Fruit fly (Drosophila melanogaster) Kc167 (cell line): Measurements from ENCODE around the gene Odj.

Source experiments
- Myc ChIP-seq: fragments of >200 bp; optimal IDR thresholded peaks from 2 replicates; lab custom pipeline; 2017; ENCODE audit warnings: missing external identifiers
- Sin3A ChIP-seq: fragments of >200 bp; optimal IDR thresholded peaks from 2 replicates; lab custom pipeline; 2018; ENCODE audit warnings: missing external identifiers
- h ChIP-seq: fragments of >200 bp; optimal IDR thresholded peaks from 3 replicates; lab custom pipeline; 2018; ENCODE audit warnings: missing external identifiers
- psq ChIP-seq: fragments of >200 bp; optimal IDR thresholded peaks from 2 replicates; lab custom pipeline; 2017; ENCODE audit warnings: missing external identifiers
- ttk ChIP-seq: sonication (Bioruptor generic); optimal IDR thresholded peaks from 2 replicates; lab custom pipeline; 2017; ENCODE audit warnings: missing external identifiers

dm6 chr3R:17793287-17793686, 15.7 kb downstream of the Odj start:
- TF ChIP-seq h (lab: Kevin White, UChicago), result no peak
- TF ChIP-seq Myc, result no peak
- no peak for TF ChIP-seq Sin3A
- no peak for TF ChIP-seq ttk
- no peak for TF ChIP-seq psq
